Worm (Caenorhabditis elegans): ENCODE results near the gene math-9.

ce11 chrII:1875658-1876057 is 14.9 kb downstream of the math-9 start, which contains the start of gene math-13:
- TF ChIP-seq hmg-4 (GFP tag; optimal IDR thresholded peaks at IDR 0.05) (no peak), hmbx-1 (tag; optimal IDR thresholded peaks at IDR 0.05) (no peak), tbx-11 (GFP tag; IDR thresholded peaks at IDR 0.05) (no peak), ama-1 (optimal IDR thresholded peaks at IDR 0.05) (no peak), scrt-1 (GFP tag; IDR thresholded peaks at IDR 0.05) (no peak), tbx-37 (GFP tag; conservative IDR thresholded peaks at IDR 0.05) (no peak), hnd-1 (tag; optimal IDR thresholded peaks at IDR 0.05) (no peak), B0310.2 (tag; optimal IDR thresholded peaks at IDR 0.05) (no peak), flt-1 (GFP tag; IDR thresholded peaks at IDR 0.05) (no peak), pes-1 (GFP tag; IDR thresholded peaks at IDR 0.05) (no peak)
